Worm (Caenorhabditis elegans): ENCODE results near the gene F49F1.12.
"Not testable (repeated sequence)": the region's sequence is repeated elsewhere in the genome, so short reads cannot be mapped to it uniquely, and the experiment has no call there.

DNA sequence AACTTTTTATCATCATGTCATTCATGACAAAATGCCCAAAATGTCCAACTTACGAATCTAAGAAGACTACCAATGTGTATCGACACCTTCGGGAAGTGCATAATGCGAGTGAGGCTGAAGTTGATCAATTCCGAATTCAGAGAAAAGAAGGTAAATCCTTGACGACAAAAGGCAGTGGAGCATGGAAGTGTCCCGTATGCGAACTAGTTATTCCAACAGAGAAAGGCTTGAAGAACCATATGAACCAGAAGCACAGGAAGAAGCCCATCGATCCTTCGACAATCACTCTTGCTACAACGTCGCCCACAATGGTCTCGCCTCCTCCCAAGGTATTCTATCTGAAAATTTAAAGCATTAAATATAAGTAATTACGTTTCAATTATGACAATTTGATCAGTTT lies 43.2 kb upstream of the F49F1.12 start, which contains the start of gene K08D10.11:
- not testable (repeated sequence) for TF ChIP-seq ZK546.5 (tag; optimal IDR thresholded peaks at IDR 0.05); egl-5 (tag; optimal IDR thresholded peaks at IDR 0.05); pha-4 (tag; optimal IDR thresholded peaks at IDR 0.05); skn-1 (tag; optimal IDR thresholded peaks at IDR 0.05); nhr-28 (tag; optimal IDR thresholded peaks at IDR 0.05); mml-1 (tag; optimal IDR thresholded peaks at IDR 0.05); unc-62 (GFP tag; optimal IDR thresholded peaks at IDR 0.05); ceh-82 (tag; optimal IDR thresholded peaks at IDR 0.05); aly-2 (tag; optimal IDR thresholded peaks at IDR 0.05); pqm-1 (tag; optimal IDR thresholded peaks at IDR 0.05); ama-1 (optimal IDR thresholded peaks at IDR 0.05); lin-39 (tag; optimal IDR thresholded peaks at IDR 0.05)

Data from whole organism, L3 larva.